Fruit fly (Drosophila melanogaster): ENCODE data around the gene RnrL.

Gene RnrL

dm6 chr2L:10298306-10298705, 29.4 kb downstream of the RnrL start (continued):
- peak; percentile 85 for TF ChIP-seq MBD-R2 (GFP tag; IDR thresholded peaks at IDR 0.05)
- TF ChIP-seq CG16813 (GFP tag; IDR thresholded peaks at IDR 0.05; ENCODE audit: partially characterized antibody) = peak; percentile 91
- no peak for TF ChIP-seq CG7745 (tag; optimal IDR thresholded peaks at IDR 0.05)
- TF ChIP-seq CrebB (tag; optimal IDR thresholded peaks at IDR 0.05) = no peak
- TF ChIP-seq tap (tag; optimal IDR thresholded peaks at IDR 0.05) = no peak
- no peak for TF ChIP-seq yki (optimal IDR thresholded peaks at IDR 0.05)
- TF ChIP-seq Oaz (GFP tag; IDR thresholded peaks at IDR 0.05) = no peak
- peak; percentile 58 for TF ChIP-seq Lhr (GFP tag; optimal IDR thresholded peaks at IDR 0.05)
- TF ChIP-seq CG4854 (GFP tag; optimal IDR thresholded peaks at IDR 0.05) = no peak
- peak; percentile 26 for TF ChIP-seq jumu (GFP tag; optimal IDR thresholded peaks at IDR 0.05)
- TF ChIP-seq CG30431 (GFP tag; optimal IDR thresholded peaks at IDR 0.05) = no peak
- peak; percentile 31 for TF ChIP-seq Dp (GFP tag; optimal IDR thresholded peaks at IDR 0.05)
- no peak for TF ChIP-seq Rx (GFP tag; IDR thresholded peaks at IDR 0.05)
- no peak for TF ChIP-seq z (GFP tag; IDR thresholded peaks at IDR 0.05)
- TF ChIP-seq Eip74EF (GFP tag; optimal IDR thresholded peaks at IDR 0.05) = peak in 1 of 2 experiments; percentile 79
- TF ChIP-seq CG8388 (GFP tag; optimal IDR thresholded peaks at IDR 0.05) = no peak
- peak; percentile 54 for TF ChIP-seq bbx (GFP tag; IDR thresholded peaks at IDR 0.05; ENCODE audit: partially characterized antibody)
- peak; percentile 67 for TF ChIP-seq HmgZ (tag; optimal IDR thresholded peaks at IDR 0.05)
- TF ChIP-seq row (GFP tag; IDR thresholded peaks at IDR 0.05) = peak; percentile 38; the same call in 1 of the 3 replicates
- TF ChIP-seq CG1792 (GFP tag; optimal IDR thresholded peaks at IDR 0.05) = no peak
- TF ChIP-seq B-H2 (GFP tag; optimal IDR thresholded peaks at IDR 0.05) = peak; percentile 30
- TF ChIP-seq E2f1 (GFP tag; IDR thresholded peaks at IDR 0.05) = no peak
- no peak for TF ChIP-seq slbo (GFP tag; IDR thresholded peaks at IDR 0.05)
- TF ChIP-seq bowl (GFP tag; IDR thresholded peaks at IDR 0.05) = no peak
- TF ChIP-seq vfl (GFP tag; optimal IDR thresholded peaks at IDR 0.05) = no peak
- no peak for TF ChIP-seq bsh (GFP tag; optimal IDR thresholded peaks at IDR 0.05)
- no peak for TF ChIP-seq CG1602 (GFP tag; optimal IDR thresholded peaks at IDR 0.05)
- TF ChIP-seq NC2β (GFP tag; optimal IDR thresholded peaks at IDR 0.05) = peak; percentile 23
- no peak for TF ChIP-seq CG12391 (tag; optimal IDR thresholded peaks at IDR 0.05)
- no peak for TF ChIP-seq ab (GFP tag; optimal IDR thresholded peaks at IDR 0.05)
- TF ChIP-seq CG33213 (GFP tag; optimal IDR thresholded peaks at IDR 0.05) = peak; percentile 5
- TF ChIP-seq dpn (GFP tag; optimal IDR thresholded peaks at IDR 0.05) = peak in 1 of 2 experiments; percentile 33
- TF ChIP-seq Adf1 (GFP tag; IDR thresholded peaks at IDR 0.05) = no peak
- TF ChIP-seq otp (GFP tag; IDR thresholded peaks at IDR 0.05) = no peak
- no peak for TF ChIP-seq CG5953 (GFP tag; IDR thresholded peaks at IDR 0.05)
- TF ChIP-seq HLH3B (GFP tag; IDR thresholded peaks at IDR 0.05) = 0 out of 2 replicates have a peak, but pooled peaks have one; percentile 15
- TF ChIP-seq CG32767 (GFP tag; IDR thresholded peaks at IDR 0.05) = no peak
- no peak for TF ChIP-seq ftz-f1 (GFP tag; optimal IDR thresholded peaks at IDR 0.05)
- peak; percentile 1 for TF ChIP-seq Xbp1 (GFP tag; optimal IDR thresholded peaks at IDR 0.05)
- TF ChIP-seq grau (tag; optimal IDR thresholded peaks at IDR 0.05) = peak; percentile 24
- no peak for TF ChIP-seq CG17328 (GFP tag; IDR thresholded peaks at IDR 0.05)
- no peak for TF ChIP-seq CG12299 (tag; optimal IDR thresholded peaks at IDR 0.05)
- no peak for TF ChIP-seq tll (GFP tag; optimal IDR thresholded peaks at IDR 0.05)
- TF ChIP-seq CG2199 (GFP tag; IDR thresholded peaks at IDR 0.05) = peak; percentile 98
- no peak for TF ChIP-seq wor (GFP tag; IDR thresholded peaks at IDR 0.05)
- TF ChIP-seq CG7372 (GFP tag; IDR thresholded peaks at IDR 0.05) = no peak
- TF ChIP-seq CG7357 (GFP tag; IDR thresholded peaks at IDR 0.05) = no peak
- TF ChIP-seq CG17359 (tag; optimal IDR thresholded peaks at IDR 0.05) = no peak
- peak; percentile 74 for TF ChIP-seq D19B (GFP tag; optimal IDR thresholded peaks at IDR 0.05)
- TF ChIP-seq gce (GFP tag; IDR thresholded peaks at IDR 0.05) = no peak
- TF ChIP-seq kay (GFP tag; optimal IDR thresholded peaks at IDR 0.05) = no peak
- TF ChIP-seq Elba2 (GFP tag; optimal IDR thresholded peaks at IDR 0.05) = no peak

Measured in whole organism, embryonic.